Fruit fly (Drosophila melanogaster): ENCODE measurements around the gene Lim3.

The Lim3 gene

dm6 chr2L:19053860-19054515, 54.2 kb downstream of the Lim3 start, which contains the start of gene CG10492:
Gene CG10492 (plus strand): TSS chr2L:19054078.
- no peak for TF ChIP-seq OdsH (GFP tag; optimal IDR thresholded peaks at IDR 0.05)
- TF ChIP-seq CG6276 (GFP tag; optimal IDR thresholded peaks at IDR 0.05) = no peak
- TF ChIP-seq CG1621 (tag; optimal IDR thresholded peaks at IDR 0.05) = peak; percentile 47
- TF ChIP-seq CG11762 (GFP tag; optimal IDR thresholded peaks at IDR 0.05; ENCODE audit: insufficient read depth) = no peak
- peak; percentile 15 for TF ChIP-seq achi (GFP tag; optimal IDR thresholded peaks at IDR 0.05)
- TF ChIP-seq Sox14 (GFP tag; optimal IDR thresholded peaks at IDR 0.05) = peak; percentile 40
- peak; percentile 6 for TF ChIP-seq CG6854 (GFP tag; optimal IDR thresholded peaks at IDR 0.05)
- peak; percentile 32; the same call in 1 of the 3 replicates for TF ChIP-seq CG8119 (GFP tag; IDR thresholded peaks at IDR 0.05)
- peak; percentile 28; the same call in 1 of the 2 replicates for TF ChIP-seq CG15336 (GFP tag; IDR thresholded peaks at IDR 0.05)
- TF ChIP-seq Blimp-1 (GFP tag; optimal IDR thresholded peaks at IDR 0.05) = no peak
- peak; percentile 48 for TF ChIP-seq Eip78C (GFP tag)
- peak; percentile 33; the same call in 1 of the 3 replicates for TF ChIP-seq eg (GFP tag; IDR thresholded peaks at IDR 0.05)
- no peak for TF ChIP-seq Sox15 (GFP tag; optimal IDR thresholded peaks at IDR 0.05)
- peak; percentile 10 for TF ChIP-seq net (GFP tag; optimal IDR thresholded peaks at IDR 0.05)
- TF ChIP-seq CG16779 (tag; optimal IDR thresholded peaks at IDR 0.05) = no peak

- peak; percentile 80 for TF ChIP-seq CG32006 (GFP tag; optimal IDR thresholded peaks at IDR 0.05)
- TF ChIP-seq net (GFP tag; optimal IDR thresholded peaks at IDR 0.05) = peak; percentile 75
- peak; percentile 62 for TF ChIP-seq CG8319 (GFP tag; optimal IDR thresholded peaks at IDR 0.05)
- TF ChIP-seq Hr38 (GFP tag; optimal IDR thresholded peaks at IDR 0.05) = peak; percentile 26
- peak; percentile 62 for TF ChIP-seq CG11762 (GFP tag; optimal IDR thresholded peaks at IDR 0.05; ENCODE audit: insufficient read depth)
- peak; percentile 82 for TF ChIP-seq CG3919 (GFP tag; optimal IDR thresholded peaks at IDR 0.05)
- TF ChIP-seq Lpt (GFP tag; optimal IDR thresholded peaks at IDR 0.05) = peak; percentile 71
- peak; percentile 82 for TF ChIP-seq topi (GFP tag; optimal IDR thresholded peaks at IDR 0.05)
- peak; percentile 77 for TF ChIP-seq CG7368 (GFP tag; optimal IDR thresholded peaks at IDR 0.05)
- TF ChIP-seq CG16779 (tag; optimal IDR thresholded peaks at IDR 0.05) = no peak
- TF ChIP-seq CG1621 (tag; optimal IDR thresholded peaks at IDR 0.05) = peak; percentile 71
- TF ChIP-seq svp (GFP tag) = no peak
- TF ChIP-seq Sox15 (GFP tag; optimal IDR thresholded peaks at IDR 0.05) = peak; percentile 65
- peak; percentile 82 for TF ChIP-seq cyc (GFP tag; optimal IDR thresholded peaks at IDR 0.05)
- peak; percentile 77 for TF ChIP-seq Gug (GFP tag; IDR thresholded peaks at IDR 0.05)
- peak in 1 of 2 experiments; percentile 1 for TF ChIP-seq salr (GFP tag; optimal IDR thresholded peaks at IDR 0.05)
- TF ChIP-seq acj6 (GFP tag; optimal IDR thresholded peaks at IDR 0.05) = peak; percentile 88
- TF ChIP-seq lz (GFP tag; optimal IDR thresholded peaks at IDR 0.05) = peak; percentile 89
- peak; percentile 91 for TF ChIP-seq esn (GFP tag; optimal IDR thresholded peaks at IDR 0.05)
- no peak for TF ChIP-seq fd85E (GFP tag; optimal IDR thresholded peaks at IDR 0.05)
- TF ChIP-seq Sox14 (GFP tag; optimal IDR thresholded peaks at IDR 0.05) = peak; percentile 86
- TF ChIP-seq Ets21C (GFP tag; optimal IDR thresholded peaks at IDR 0.05) = peak; percentile 77
- TF ChIP-seq dsx (GFP tag; optimal IDR thresholded peaks at IDR 0.05; ENCODE audit: poor library complexity, severe bottlenecking) = peak; percentile 85
- TF ChIP-seq CG8632 (GFP tag; optimal IDR thresholded peaks at IDR 0.05) = peak; percentile 80
- TF ChIP-seq OdsH (GFP tag; optimal IDR thresholded peaks at IDR 0.05) = no peak
- TF ChIP-seq Hr39 (GFP tag; optimal IDR thresholded peaks at IDR 0.05) = peak; percentile 86
- TF ChIP-seq CG15336 (GFP tag; IDR thresholded peaks at IDR 0.05) = peak; percentile 86
- TF ChIP-seq Sox102F (GFP tag; optimal IDR thresholded peaks at IDR 0.05) = no peak
- no peak for TF ChIP-seq fkh (GFP tag; optimal IDR thresholded peaks at IDR 0.05)
- peak; percentile 58; the same call in 1 of the 2 replicates for TF ChIP-seq CG11294 (GFP tag; IDR thresholded peaks at IDR 0.05)
- peak; percentile 86 for TF ChIP-seq CG8119 (GFP tag; IDR thresholded peaks at IDR 0.05)
- peak; percentile 56 for TF ChIP-seq fd59A (GFP tag; optimal IDR thresholded peaks at IDR 0.05)
- TF ChIP-seq spab (GFP tag; optimal IDR thresholded peaks at IDR 0.05) = no peak
- no peak for TF ChIP-seq Smox (GFP tag; optimal IDR thresholded peaks at IDR 0.05)
- no peak for TF ChIP-seq Hr4 (GFP tag; optimal IDR thresholded peaks at IDR 0.05)
- TF ChIP-seq CG34406 (GFP tag; optimal IDR thresholded peaks at IDR 0.05) = peak; percentile 84
- TF ChIP-seq CG6163 (GFP tag; IDR thresholded peaks at IDR 0.05) = peak; percentile 92
- peak; percentile 77 for TF ChIP-seq achi (GFP tag; optimal IDR thresholded peaks at IDR 0.05)
- TF ChIP-seq dac (GFP tag; optimal IDR thresholded peaks at IDR 0.05) = peak; percentile 56
- TF ChIP-seq CG10669 (GFP tag; optimal IDR thresholded peaks at IDR 0.05) = peak; percentile 75
- TF ChIP-seq Eip78C (GFP tag) = peak; percentile 90
- peak; percentile 91 for TF ChIP-seq eg (GFP tag; IDR thresholded peaks at IDR 0.05)
- no peak for TF ChIP-seq CG9139 (GFP tag; optimal IDR thresholded peaks at IDR 0.05)
Observed at dm6 chr2L:19051534-19052100, 56.6 kb downstream of the Lim3 start, which contains the start of gene Rpn3. Gene Rpn3 (plus strand): TSS chr2L:19051790.

Data from whole organism, prepupa.